Worm (Caenorhabditis elegans) whole organism, L4 larva: ENCODE results near the gene Y75B8A.63.

Experiments used
- F37D6.2 ChIP-seq: sonication (generic microtip); optimal IDR thresholded peaks from 2 replicates; lab custom pipeline; 2016; ENCODE audit warnings: mild to moderate bottlenecking, missing genetic modification characterization, missing compliant biosample characterization
- F44E2.7 ChIP-seq: fragments of 200-800 bp; sonication (Bioruptor generic); IDR thresholded peaks from 2 replicates; pipeline ENCODE4 v2.1.2; 2022; ENCODE audit warnings: missing genetic modification characterization, missing compliant biosample characterization
- F49E8.2 ChIP-seq: sonication (generic microtip); optimal IDR thresholded peaks from 2 replicates; lab custom pipeline; 2016; ENCODE audit warnings: missing compliant biosample characterization, mild to moderate bottlenecking, missing genetic modification characterization, borderline replicate concordance
- T26A8.4 ChIP-seq: fragments of 200-800 bp; sonication (Bioruptor generic); IDR thresholded peaks from 2 replicates; pipeline ENCODE4 v1.3.6; 2022; ENCODE audit warnings: missing genetic modification characterization, missing compliant biosample characterization
- Y48G9A.11 ChIP-seq: fragments of 200-800 bp; sonication (Bioruptor generic); IDR thresholded peaks from 2 replicates; pipeline ENCODE4 v1.3.6; 2022; ENCODE audit warnings: missing genetic modification reagents, missing genetic modification characterization, missing compliant biosample characterization
- Y75B8A.6 ChIP-seq: fragments of 200-800 bp; sonication (Bioruptor generic); IDR thresholded peaks from 2 replicates; pipeline ENCODE4 v1.3.6; 2022; ENCODE audit warnings: missing genetic modification reagents, missing genetic modification characterization, missing compliant biosample characterization
- aha-1 ChIP-seq: fragments of 150-350 bp; peaks from one replicate; lab custom pipeline; 2014; ENCODE audit warnings: missing biosample characterization, missing genetic modification characterization
- arid-1 ChIP-seq: fragments of 200-800 bp; sonication (Bioruptor generic); conservative IDR thresholded peaks from 2 replicates; pipeline ENCODE4 v1.3.6; 2022; ENCODE audit warnings: missing genetic modification reagents, missing genetic modification characterization, missing compliant biosample characterization
- ceh-82 ChIP-seq: sonication (generic microtip); optimal IDR thresholded peaks from 2 replicates; lab custom pipeline; 2017; ENCODE audit warnings: missing biosample characterization, missing genetic modification characterization
- dmd-6 ChIP-seq: fragments of 200-800 bp; sonication (Bioruptor generic); IDR thresholded peaks from 2 replicates; pipeline ENCODE4 v1.3.6; 2022; ENCODE audit warnings: missing genetic modification reagents, missing genetic modification characterization, missing compliant biosample characterization
- dmd-9 ChIP-seq: fragments of 200-800 bp; sonication (Bioruptor generic); IDR thresholded peaks from 2 replicates; pipeline ENCODE4 v1.3.6; 2022; ENCODE audit warnings: missing genetic modification reagents, missing genetic modification characterization, missing compliant biosample characterization
- egl-43 ChIP-seq: fragments of 200-800 bp; sonication (Bioruptor generic); IDR thresholded peaks from 2 replicates; pipeline ENCODE4 v1.3.6; 2022; ENCODE audit warnings: missing genetic modification reagents, missing genetic modification characterization, missing compliant biosample characterization
- fos-1 ChIP-seq: fragments of 150-350 bp; optimal IDR thresholded peaks from 2 replicates; lab custom pipeline; 2014; ENCODE audit warnings: missing biosample characterization, missing genetic modification characterization
- hlh-30 ChIP-seq: sonication (generic microtip); optimal IDR thresholded peaks from 2 replicates; lab custom pipeline; 2017; ENCODE audit warnings: antibody characterized with exemption, mild to moderate bottlenecking, missing genetic modification characterization, missing compliant biosample characterization; ENCODE audit not compliant: insufficient read depth
- jun-1 ChIP-seq: fragments of 150-350 bp; optimal IDR thresholded peaks from 2 replicates; lab custom pipeline; 2014; ENCODE audit warnings: missing biosample characterization, missing genetic modification reagents, missing genetic modification characterization
- lim-7 ChIP-seq: fragments of 200-800 bp; sonication (Bioruptor generic); IDR thresholded peaks from 2 replicates; pipeline ENCODE4 v1.3.6; 2022; ENCODE audit warnings: missing genetic modification characterization, missing compliant biosample characterization
- lin-13 ChIP-seq: fragments of 150-350 bp; optimal IDR thresholded peaks from 2 replicates; lab custom pipeline; 2014; ENCODE audit warnings: missing biosample characterization, missing genetic modification reagents, missing genetic modification characterization
- lin-38 ChIP-seq: fragments of 200-800 bp; sonication (Bioruptor generic); IDR thresholded peaks from 2 replicates; pipeline ENCODE4 v1.3.6; 2022; ENCODE audit warnings: missing genetic modification reagents, missing genetic modification characterization, missing compliant biosample characterization
- lir-3 ChIP-seq: sonication (generic microtip); optimal IDR thresholded peaks from 2 replicates; lab custom pipeline; 2016; ENCODE audit warnings: mild to moderate bottlenecking, missing genetic modification characterization, missing compliant biosample characterization
- lsy-2 ChIP-seq, 2 experiments: fragments of 150-350 bp in 1 of 2; sonication (generic microtip) in 1 of 2; optimal IDR thresholded peaks; 2 replicates each; lab custom pipeline; 2014 to 2017; ENCODE audit warnings: missing biosample characterization in 2 of 2, missing genetic modification characterization in 2 of 2
- mdt-29 ChIP-seq: fragments of 200-800 bp; sonication (Bioruptor generic); IDR thresholded peaks from 2 replicates; pipeline ENCODE4 v1.3.6; 2022; ENCODE audit warnings: missing genetic modification reagents, missing genetic modification characterization, missing compliant biosample characterization
- nhr-11 ChIP-seq: fragments of 150-350 bp; optimal IDR thresholded peaks from 2 replicates; lab custom pipeline; 2014; ENCODE audit warnings: missing biosample characterization, missing genetic modification characterization
- nhr-42 ChIP-seq: fragments of 200-800 bp; sonication (Bioruptor generic); IDR thresholded peaks from 2 replicates; pipeline ENCODE4 v1.3.6; 2022; ENCODE audit warnings: missing genetic modification characterization, missing compliant biosample characterization
- nhr-77 ChIP-seq: fragments of 150-350 bp; optimal IDR thresholded peaks from 2 replicates; lab custom pipeline; 2014; ENCODE audit warnings: missing biosample characterization, missing genetic modification characterization
- pha-4 ChIP-seq, 2 experiments: fragments of 150-350 bp in 1 of 2; fragments of 200-800 bp in 1 of 2; sonication (Bioruptor generic) in 1 of 2; IDR thresholded peaks in 1 of 2; optimal IDR thresholded peaks in 1 of 2; 2 replicates each; pipeline versions ENCODE4 v1.3.6 to Lab custom; 2014 to 2022; ENCODE audit warnings: missing genetic modification characterization in 2 of 2, missing genetic modification reagents in 2 of 2, missing biosample characterization in 1 of 2, missing compliant biosample characterization in 1 of 2
- pqm-1 ChIP-seq: sonication (generic microtip); optimal IDR thresholded peaks from 2 replicates; lab custom pipeline; 2017; ENCODE audit warnings: missing biosample characterization, missing genetic modification characterization
- sdz-12 ChIP-seq: fragments of 200-800 bp; sonication (Bioruptor generic); optimal IDR thresholded peaks from 2 replicates; lab custom pipeline; 2018; ENCODE audit warnings: mild to moderate bottlenecking, missing genetic modification characterization, missing compliant biosample characterization
- set-16 ChIP-seq: fragments of 200-800 bp; sonication (Bioruptor generic); IDR thresholded peaks from 2 replicates; pipeline ENCODE4 v1.3.6; 2022; ENCODE audit warnings: missing genetic modification reagents, missing genetic modification characterization, missing compliant biosample characterization
- snpc-1.2 ChIP-seq: fragments of 200-800 bp; sonication (Bioruptor generic); IDR thresholded peaks from 2 replicates; pipeline ENCODE4 v1.3.6; 2022; ENCODE audit warnings: missing genetic modification reagents, missing genetic modification characterization, missing compliant biosample characterization
- snpc-4 ChIP-seq: fragments of 150-350 bp; optimal IDR thresholded peaks from 2 replicates; lab custom pipeline; 2014; ENCODE audit warnings: missing biosample characterization, missing genetic modification characterization
- unc-39 ChIP-seq: sonication (generic microtip); optimal IDR thresholded peaks from 2 replicates; lab custom pipeline; 2017; ENCODE audit warnings: missing biosample characterization, missing genetic modification characterization
- vab-7 ChIP-seq: fragments of 200-800 bp; sonication (Bioruptor generic); IDR thresholded peaks from 2 replicates; pipeline ENCODE4 v1.3.6; 2022; ENCODE audit warnings: missing genetic modification reagents, missing genetic modification characterization, missing compliant biosample characterization
- zag-1 ChIP-seq: fragments of 150-350 bp; optimal IDR thresholded peaks from 2 replicates; lab custom pipeline; 2014; ENCODE audit warnings: missing biosample characterization, missing genetic modification characterization
- zfp-2 ChIP-seq: sonication (generic microtip); optimal IDR thresholded peaks from 2 replicates; lab custom pipeline; 2016; ENCODE audit warnings: mild to moderate bottlenecking, missing genetic modification characterization, missing compliant biosample characterization
- zip-11 ChIP-seq: fragments of 200-800 bp; sonication (Bioruptor generic); IDR thresholded peaks from 2 replicates; pipeline ENCODE4 v1.3.6; 2022; ENCODE audit warnings: missing genetic modification characterization, missing compliant biosample characterization
- ztf-7 ChIP-seq: fragments of 150-350 bp; optimal IDR thresholded peaks from 2 replicates; lab custom pipeline; 2014; ENCODE audit warnings: missing biosample characterization, missing genetic modification characterization

Gene Y75B8A.63

ce11 chrIII:12370011-12370506 is 42.3 kb downstream of the Y75B8A.63 start, which contains the start of gene rpt-6 (continued):
- TF ChIP-seq dmd-9 (GFP tag; lab: Robert Waterston, UW) (no peak), T26A8.4 (peak; percentile 27; the same call in 1 of the 2 replicates), pqm-1 (no peak), lsy-2 (tag; optimal IDR thresholded peaks at IDR 0.05; lab: Kevin White, UChicago) (peak in 1 of 2 experiments; percentile 69), pha-4 (GFP tag; IDR thresholded peaks at IDR 0.05; lab: Robert Waterston, UW) (peak; percentile 32; the same call in 1 of the 2 replicates), pha-4 (tag; optimal IDR thresholded peaks at IDR 0.05; lab: Kevin White, UChicago) (no peak), nhr-11 (no peak), lir-3 (tag; lab: Kevin White, UChicago) (no peak), snpc-4 (tag; lab: Kevin White, UChicago) (no peak)

ce11 chrIII:12372080-12373065 is 44.6 kb downstream of the Y75B8A.63 start:
- TF ChIP-seq snpc-1.2 (GFP tag; lab: Robert Waterston, UW) (no peak), F37D6.2 (no peak), F49E8.2 (tag; lab: Kevin White, UChicago) (no peak), ceh-82 (tag; lab: Kevin White, UChicago) (no peak), aha-1 (tag; lab: Kevin White, UChicago) (peak; percentile 80), lsy-2 (tag; optimal IDR thresholded peaks at IDR 0.05; lab: Kevin White, UChicago) (no peak), unc-39 (tag; lab: Kevin White, UChicago) (no peak), dmd-6 (GFP tag; lab: Robert Waterston, UW) (no peak), egl-43 (GFP tag; lab: Robert Waterston, UW) (peak; percentile 43; the same call in 1 of the 2 replicates), F44E2.7 (GFP tag; lab: Robert Waterston, UW) (no peak), zip-11 (no peak), Y48G9A.11 (peak; percentile 61), lin-38 (peak; percentile 66), sdz-12 (no peak), nhr-77 (tag; lab: Kevin White, UChicago) (no peak), zag-1 (tag; lab: Kevin White, UChicago) (no peak), pha-4 (GFP tag; IDR thresholded peaks at IDR 0.05; lab: Robert Waterston, UW) (no peak), pha-4 (tag; optimal IDR thresholded peaks at IDR 0.05; lab: Kevin White, UChicago) (no peak), nhr-42 (no peak), set-16 (GFP tag; lab: Robert Waterston, UW) (peak; percentile 42; the same call in 1 of the 2 replicates), mdt-29 (GFP tag; lab: Robert Waterston, UW) (no peak), arid-1 (GFP tag; lab: Robert Waterston, UW) (no peak), ztf-7 (tag; lab: Kevin White, UChicago) (no peak), fos-1 (tag; lab: Kevin White, UChicago) (no peak), T26A8.4 (peak; percentile 30; the same call in 1 of the 2 replicates), jun-1 (tag; lab: Kevin White, UChicago) (no peak), hlh-30 (tag; lab: Kevin White, UChicago) (no peak), zfp-2 (tag; lab: Kevin White, UChicago) (no peak), lin-13 (GFP tag; lab: Kevin White, UChicago) (no peak), Y75B8A.6 (GFP tag; lab: Robert Waterston, UW) (no peak), vab-7 (GFP tag; lab: Robert Waterston, UW) (no peak), lim-7 (GFP tag; lab: Robert Waterston, UW) (no peak)
